Fruit fly (Drosophila melanogaster) Kc167 (cell line): Measurements from ENCODE around the gene shf.

Source experiments
- Myc ChIP-seq: fragments of >200 bp; optimal IDR thresholded peaks from 2 replicates; lab custom pipeline; 2017; ENCODE audit warnings: missing external identifiers
- Sin3A ChIP-seq: fragments of >200 bp; optimal IDR thresholded peaks from 2 replicates; lab custom pipeline; 2018; ENCODE audit warnings: missing external identifiers
- h ChIP-seq: fragments of >200 bp; optimal IDR thresholded peaks from 3 replicates; lab custom pipeline; 2018; ENCODE audit warnings: missing external identifiers
- insv ChIP-seq: fragments of >200 bp; optimal IDR thresholded peaks from 3 replicates; lab custom pipeline; 2018; ENCODE audit warnings: missing external identifiers
- psq ChIP-seq: fragments of >200 bp; optimal IDR thresholded peaks from 2 replicates; lab custom pipeline; 2017; ENCODE audit warnings: missing external identifiers
- ttk ChIP-seq: sonication (Bioruptor generic); optimal IDR thresholded peaks from 2 replicates; lab custom pipeline; 2017; ENCODE audit warnings: missing external identifiers

Gene shf

dm6 chrX:6777394-6777793 lies 2.1 kb downstream of the shf start:
- no peak for TF ChIP-seq Sin3A
- no peak for TF ChIP-seq psq (lab: Kevin White, UChicago)
- no peak for TF ChIP-seq Myc
- TF ChIP-seq h (lab: Kevin White, UChicago): no peak
- no peak for TF ChIP-seq insv
- TF ChIP-seq ttk (lab: Kevin White, UChicago): no peak

- TF ChIP-seq insv (no peak), Myc (no peak), psq (lab: Kevin White, UChicago) (no peak), Sin3A (no peak), h (lab: Kevin White, UChicago) (no peak), ttk (lab: Kevin White, UChicago) (no peak)
Observed at dm6 chrX:6776934-6777333, 2.5 kb downstream of the shf start.

DNA sequence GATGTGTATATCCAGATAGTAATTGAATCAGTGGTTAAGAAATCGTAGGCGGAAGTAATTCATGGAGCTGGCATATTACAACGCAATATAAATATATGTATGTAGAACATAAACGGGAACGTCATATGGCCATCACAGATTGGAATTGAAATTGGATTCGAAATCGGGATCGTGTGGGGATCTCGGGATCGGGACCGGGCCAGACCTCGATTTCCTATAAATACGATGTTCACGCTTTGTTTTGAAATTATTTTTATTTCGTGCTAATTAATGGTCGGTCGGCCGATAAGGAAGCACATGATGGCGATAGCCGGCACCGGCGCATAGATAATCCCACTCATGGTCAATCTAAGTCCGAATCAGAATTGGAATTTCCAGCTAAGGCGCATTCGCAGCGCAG lies 3.2 kb downstream of the shf start:
- TF ChIP-seq Myc (no peak), Sin3A (no peak), ttk (lab: Kevin White, UChicago) (no peak), h (lab: Kevin White, UChicago) (no peak), psq (lab: Kevin White, UChicago) (no peak), insv (no peak)

DNA sequence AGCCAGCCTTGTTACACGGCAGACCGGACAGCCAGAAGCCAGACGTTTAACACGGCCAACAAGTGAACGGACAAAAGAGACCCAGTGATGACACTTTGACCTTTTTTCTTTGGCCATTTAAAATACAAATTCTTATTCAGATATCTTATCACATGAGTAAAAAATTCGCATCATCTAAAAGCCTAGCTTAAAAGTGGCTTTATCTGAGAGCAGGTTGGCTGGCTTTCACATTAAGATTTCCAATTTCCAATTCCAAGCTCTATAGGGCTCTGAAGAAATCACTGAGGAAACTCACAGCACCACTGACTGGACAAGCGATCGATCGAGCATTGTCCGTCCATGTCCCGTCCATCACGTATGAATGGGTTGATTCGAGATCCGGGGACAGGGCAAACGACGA lies 3.8 kb downstream of the shf start:
- no peak for TF ChIP-seq Myc
- TF ChIP-seq h (lab: Kevin White, UChicago): no peak
- TF ChIP-seq insv: no peak
- no peak for TF ChIP-seq ttk (lab: Kevin White, UChicago)
- no peak for TF ChIP-seq psq (lab: Kevin White, UChicago)
- no peak for TF ChIP-seq Sin3A

DNA sequence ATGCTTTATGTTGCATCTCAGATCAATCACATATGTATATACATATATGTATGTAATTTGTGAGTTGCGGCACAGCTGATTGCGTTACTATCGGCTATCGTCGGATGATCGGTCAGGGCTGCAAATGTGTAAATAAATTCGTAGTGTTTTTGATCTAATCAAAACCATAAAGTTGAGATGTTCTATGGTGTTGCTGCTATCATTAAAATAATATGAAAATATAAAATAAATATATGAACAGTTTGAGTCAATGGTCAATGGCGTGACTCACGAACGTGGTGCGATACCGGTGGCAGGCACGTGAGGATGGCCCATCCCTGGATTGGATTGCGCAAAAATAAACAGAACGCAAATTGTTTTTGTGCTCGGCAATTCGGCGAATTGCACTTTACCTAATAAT lies 8.5 kb downstream of the shf start, which contains the start of gene Coq7:
Coq7 (plus strand) TSS at position 302 of the 400 bp plus-strand sequence.
- TF ChIP-seq ttk (lab: Kevin White, UChicago) (no peak), Sin3A (no peak), Myc (no peak), insv (no peak), psq (lab: Kevin White, UChicago) (no peak), h (lab: Kevin White, UChicago) (no peak)

- no peak for TF ChIP-seq insv
- no peak for TF ChIP-seq ttk (lab: Kevin White, UChicago)
- no peak for TF ChIP-seq psq (lab: Kevin White, UChicago)
- no peak for TF ChIP-seq Myc
- no peak for TF ChIP-seq Sin3A
- TF ChIP-seq h (lab: Kevin White, UChicago): no peak
Observed at dm6 chrX:6759184-6759965, 20.1 kb downstream of the shf start.

- no peak for TF ChIP-seq Sin3A
- no peak for TF ChIP-seq insv
- no peak for TF ChIP-seq psq (lab: Kevin White, UChicago)
- no peak for TF ChIP-seq h (lab: Kevin White, UChicago)
- TF ChIP-seq Myc: no peak
- no peak for TF ChIP-seq ttk (lab: Kevin White, UChicago)
Observed at dm6 chrX:6756175-6756718, 23.2 kb downstream of the shf start, which contains the start of gene sov. TSS of gene sov (plus strand) at chrX:6756322.

dm6 chrX:6751964-6752363 lies 27.5 kb downstream of the shf start:
- TF ChIP-seq Sin3A (no peak), h (lab: Kevin White, UChicago) (no peak), Myc (no peak), ttk (lab: Kevin White, UChicago) (no peak), psq (lab: Kevin White, UChicago) (no peak), insv (no peak)

- TF ChIP-seq psq (lab: Kevin White, UChicago) (no peak), Sin3A (no peak), insv (no peak), h (lab: Kevin White, UChicago) (no peak), Myc (no peak), ttk (lab: Kevin White, UChicago) (no peak)
Observed at dm6 chrX:6747244-6747643, 32.2 kb downstream of the shf start, which contains the start of gene CG14439. TSS of gene CG14439 (plus strand) at chrX:6747544.

dm6 chrX:6746221-6746620 lies 33.2 kb downstream of the shf start:
- TF ChIP-seq insv (no peak), Sin3A (no peak), ttk (lab: Kevin White, UChicago) (no peak), h (lab: Kevin White, UChicago) (no peak), psq (lab: Kevin White, UChicago) (no peak), Myc (no peak)

- TF ChIP-seq Sin3A: no peak
- no peak for TF ChIP-seq ttk (lab: Kevin White, UChicago)
- TF ChIP-seq insv: no peak
- no peak for TF ChIP-seq Myc
- no peak for TF ChIP-seq psq (lab: Kevin White, UChicago)
- TF ChIP-seq h (lab: Kevin White, UChicago): no peak
Observed at dm6 chrX:6745547-6745946, 33.9 kb downstream of the shf start.

DNA sequence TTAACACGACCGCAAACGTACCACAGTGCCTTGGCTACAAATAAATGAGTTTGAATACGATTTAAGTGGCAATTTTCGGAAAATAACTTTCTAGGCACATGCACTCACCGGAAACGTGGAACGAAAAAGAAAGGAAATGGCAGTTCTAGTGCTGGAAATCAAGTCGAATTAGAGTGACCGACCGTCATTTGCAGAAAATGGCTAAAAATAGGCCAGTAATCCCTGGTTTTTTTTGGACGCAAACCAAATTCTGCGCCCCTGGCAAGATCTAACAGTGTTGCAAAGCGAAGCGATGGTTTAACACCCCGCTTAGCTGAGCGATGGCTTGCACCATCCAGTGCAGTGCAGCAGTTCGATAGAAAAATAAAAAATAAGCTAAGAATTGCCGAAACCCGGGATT lies 35.4 kb downstream of the shf start, which contains the start of gene RpL17:
RpL17 (minus strand) TSS at position 151 of the 400 bp plus-strand sequence.
- no peak for TF ChIP-seq Sin3A
- no peak for TF ChIP-seq insv
- TF ChIP-seq h (lab: Kevin White, UChicago): no peak
- TF ChIP-seq ttk (lab: Kevin White, UChicago): no peak
- TF ChIP-seq Myc: no peak
- TF ChIP-seq psq (lab: Kevin White, UChicago): no peak

- no peak for TF ChIP-seq psq (lab: Kevin White, UChicago)
- TF ChIP-seq Myc: no peak
- no peak for TF ChIP-seq insv
- TF ChIP-seq Sin3A: no peak
- TF ChIP-seq ttk (lab: Kevin White, UChicago): no peak
Observed at dm6 chrX:6743192-6743591, 36.3 kb downstream of the shf start.
